Fruit fly (Drosophila melanogaster) S2 (cell line): ENCODE results near the gene Ocho.

Experiments used
- CG8478 ChIP-seq: fragments of >200 bp; optimal IDR thresholded peaks from 2 replicates; lab custom pipeline; 2018
- CTCF ChIP-seq, 2 experiments: fragments of >200 bp; optimal IDR thresholded peaks; 2 replicates each; lab custom pipeline; 2018

DNA sequence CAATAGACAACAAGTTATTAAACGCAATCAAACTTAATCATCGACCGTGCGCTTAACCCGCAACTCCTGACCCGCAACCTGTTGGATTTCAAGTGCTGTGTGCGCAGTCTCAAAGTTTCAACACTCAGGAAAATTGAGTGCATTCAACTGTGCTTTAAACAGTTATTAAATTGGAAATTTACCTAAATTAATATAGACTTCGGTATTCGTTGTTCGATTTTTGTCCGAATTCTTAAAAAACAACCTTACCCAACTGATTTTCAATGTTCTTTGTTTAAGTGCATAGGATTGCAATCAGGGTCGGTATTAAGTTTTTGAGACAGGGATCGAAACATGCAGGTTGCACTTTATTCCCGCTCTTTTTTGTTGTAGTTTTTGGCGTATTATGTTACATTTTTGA lies 30.4 kb downstream of the Ocho start:
- TF ChIP-seq CTCF (optimal IDR thresholded peaks at IDR 0.05; lab: Kevin White, UChicago) = no peak
- TF ChIP-seq CG8478 (lab: Kevin White, UChicago) = no peak
